Worm (Caenorhabditis elegans) whole organism, early embryonic: Measurements from ENCODE around the gene glb-13.

Experiments
- B0310.2 ChIP-seq: sonication (generic microtip); optimal IDR thresholded peaks from 2 replicates; lab custom pipeline; 2016; ENCODE audit warnings: mild to moderate bottlenecking, missing genetic modification characterization, missing compliant biosample characterization
- F13C5.2 ChIP-seq: sonication (generic microtip); optimal IDR thresholded peaks from 2 replicates; lab custom pipeline; 2017; ENCODE audit warnings: mild to moderate bottlenecking, missing genetic modification characterization, inconsistent platforms, missing compliant biosample characterization
- aly-1 ChIP-seq: sonication (generic microtip); optimal IDR thresholded peaks from 2 replicates; lab custom pipeline; 2016; ENCODE audit warnings: missing genetic modification characterization, missing compliant biosample characterization
- ama-1 ChIP-seq: fragments of 150-350 bp; optimal IDR thresholded peaks from 2 replicates; lab custom pipeline; 2014
- ceh-13 ChIP-seq: fragments of 200-800 bp; sonication (Bioruptor generic); optimal IDR thresholded peaks from 2 replicates; lab custom pipeline; 2018; ENCODE audit warnings: mild to moderate bottlenecking, missing genetic modification characterization, missing compliant biosample characterization
- ceh-36 ChIP-seq: sonication (generic microtip); optimal IDR thresholded peaks from 2 replicates; lab custom pipeline; 2016; ENCODE audit warnings: missing genetic modification characterization, inconsistent platforms, missing compliant biosample characterization
- ets-7 ChIP-seq: sonication (generic microtip); optimal IDR thresholded peaks from 2 replicates; lab custom pipeline; 2016; ENCODE audit warnings: missing genotype, missing genetic modification characterization, missing compliant biosample characterization
- flt-1 ChIP-seq: fragments of 200-800 bp; sonication (Bioruptor generic); IDR thresholded peaks from 2 replicates; pipeline ENCODE4 v1.3.6; 2022; ENCODE audit warnings: missing genetic modification characterization, missing compliant biosample characterization
- hmbx-1 ChIP-seq: sonication (generic microtip); optimal IDR thresholded peaks from 2 replicates; lab custom pipeline; 2016; ENCODE audit warnings: mild to moderate bottlenecking, missing genetic modification characterization, missing compliant biosample characterization
- hmg-4 ChIP-seq: fragments of 200-800 bp; sonication (Bioruptor generic); optimal IDR thresholded peaks from 2 replicates; lab custom pipeline; 2018; ENCODE audit warnings: mild to moderate bottlenecking, missing genetic modification characterization, missing compliant biosample characterization
- hnd-1 ChIP-seq: sonication (generic microtip); optimal IDR thresholded peaks from 2 replicates; lab custom pipeline; 2016; ENCODE audit warnings: missing genetic modification characterization, missing compliant biosample characterization
- pes-1 ChIP-seq: fragments of 200-800 bp; sonication (Bioruptor generic); IDR thresholded peaks from 2 replicates; pipeline ENCODE4 v1.3.6; 2022; ENCODE audit warnings: missing genetic modification reagents, missing genetic modification characterization, missing compliant biosample characterization
- scrt-1 ChIP-seq: fragments of 200-800 bp; sonication (Bioruptor generic); IDR thresholded peaks from 2 replicates; pipeline ENCODE4 v1.3.6; 2022; ENCODE audit warnings: missing genetic modification characterization, missing compliant biosample characterization
- sea-1 ChIP-seq: fragments of 200-800 bp; sonication (Bioruptor generic); conservative IDR thresholded peaks from 2 replicates; pipeline ENCODE4 v1.3.6; 2022; ENCODE audit warnings: missing genetic modification characterization, missing compliant biosample characterization
- tbx-11 ChIP-seq: fragments of 200-800 bp; sonication (Bioruptor generic); IDR thresholded peaks from 2 replicates; pipeline ENCODE4 v1.3.6; 2022; ENCODE audit warnings: missing genetic modification characterization, missing compliant biosample characterization
- tbx-37 ChIP-seq: fragments of 200-800 bp; sonication (Bioruptor generic); conservative IDR thresholded peaks from 2 replicates; pipeline ENCODE4 v1.3.6; 2022; ENCODE audit warnings: missing genetic modification reagents, missing genetic modification characterization, missing compliant biosample characterization
- tra-4 ChIP-seq: sonication (generic microtip); optimal IDR thresholded peaks from 2 replicates; lab custom pipeline; 2017; ENCODE audit warnings: missing genetic modification characterization, missing compliant biosample characterization

Gene glb-13

ce11 chrX:12406037-12406436, 27.8 kb upstream of the glb-13 start:
- no peak for TF ChIP-seq tra-4 (tag; lab: Kevin White, UChicago)
- TF ChIP-seq ceh-13 (GFP tag; lab: Kevin White, UChicago) = no peak

- TF ChIP-seq F13C5.2 (tag; lab: Kevin White, UChicago) (no peak), hnd-1 (no peak), tra-4 (tag; lab: Kevin White, UChicago) (no peak), tbx-37 (no peak), ceh-36 (no peak), ama-1 (lab: Kevin White, UChicago) (no peak), aly-1 (tag; lab: Kevin White, UChicago) (no peak), hmg-4 (GFP tag; lab: Kevin White, UChicago) (no peak), ceh-13 (GFP tag; lab: Kevin White, UChicago) (no peak), B0310.2 (no peak), hmbx-1 (tag; lab: Kevin White, UChicago) (no peak), ets-7 (tag; lab: Kevin White, UChicago) (no peak), tbx-11 (GFP tag; lab: Robert Waterston, UW) (no peak)
These were observed 26.5 kb upstream of the glb-13 start for ce11 chrX:12404729-12405128.

- TF ChIP-seq F13C5.2 (tag; lab: Kevin White, UChicago) (peak; percentile 18), flt-1 (GFP tag; lab: Robert Waterston, UW) (peak; percentile 15; the same call in 1 of the 2 replicates), aly-1 (tag; lab: Kevin White, UChicago) (peak; percentile 32), hnd-1 (no peak), tbx-11 (GFP tag; lab: Robert Waterston, UW) (0 out of 2 replicates have a peak, but pooled peaks have one; percentile 18), ets-7 (tag; lab: Kevin White, UChicago) (no peak)
These were observed 15.7 kb upstream of the glb-13 start, which contains the start of gene F17E5.2 for ce11 chrX:12393786-12394308. Gene F17E5.2, plus strand, starts transcription at chrX:12394258.

ce11 chrX:12391380-12391779, 13.2 kb upstream of the glb-13 start, which contains the start of gene nekl-3:
Gene nekl-3, minus strand, starts transcription at chrX:12391480.
- TF ChIP-seq F13C5.2 (tag; lab: Kevin White, UChicago) = no peak
- TF ChIP-seq ets-7 (tag; lab: Kevin White, UChicago) = no peak
- TF ChIP-seq tbx-37 = no peak
- no peak for TF ChIP-seq tra-4 (tag; lab: Kevin White, UChicago)
- no peak for TF ChIP-seq ceh-36

- TF ChIP-seq aly-1 (tag; lab: Kevin White, UChicago) = no peak
These were observed 2.4 kb downstream of the glb-13 start for ce11 chrX:12375783-12376182.

ce11 chrX:12371321-12371720, 6.9 kb downstream of the glb-13 start, which contains the start of gene rif-1.2:
Gene rif-1.2, minus strand, starts transcription at chrX:12371421.
- TF ChIP-seq hmg-4 (GFP tag; lab: Kevin White, UChicago) (no peak), ama-1 (lab: Kevin White, UChicago) (no peak), tbx-11 (GFP tag; lab: Robert Waterston, UW) (no peak), scrt-1 (no peak), ceh-13 (GFP tag; lab: Kevin White, UChicago) (no peak), pes-1 (GFP tag; lab: Robert Waterston, UW) (no peak), F13C5.2 (tag; lab: Kevin White, UChicago) (no peak), tbx-37 (no peak), hmbx-1 (tag; lab: Kevin White, UChicago) (no peak), sea-1 (no peak)

ce11 chrX:12367498-12367897, 10.7 kb downstream of the glb-13 start:
- TF ChIP-seq ets-7 (tag; lab: Kevin White, UChicago) (peak; percentile 26), sea-1 (peak; percentile 71; the same call in 1 of the 2 replicates), pes-1 (GFP tag; lab: Robert Waterston, UW) (no peak; the same call in none of the 2 replicates), tbx-11 (GFP tag; lab: Robert Waterston, UW) (peak; percentile 82), aly-1 (tag; lab: Kevin White, UChicago) (peak; percentile 59), hmbx-1 (tag; lab: Kevin White, UChicago) (peak; percentile 39), tra-4 (tag; lab: Kevin White, UChicago) (no peak), ceh-36 (peak; percentile 60), hnd-1 (peak; percentile 47), scrt-1 (peak; percentile 80), hmg-4 (GFP tag; lab: Kevin White, UChicago) (peak; percentile 66), ceh-13 (GFP tag; lab: Kevin White, UChicago) (peak; percentile 55), flt-1 (GFP tag; lab: Robert Waterston, UW) (peak; percentile 84), ama-1 (lab: Kevin White, UChicago) (no peak), B0310.2 (peak; percentile 39), F13C5.2 (tag; lab: Kevin White, UChicago) (peak; percentile 84), tbx-37 (peak; percentile 60; the same call in 1 of the 2 replicates)

- no peak for TF ChIP-seq hmg-4 (GFP tag; lab: Kevin White, UChicago)
- no peak for TF ChIP-seq flt-1 (GFP tag; lab: Robert Waterston, UW)
- no peak for TF ChIP-seq hmbx-1 (tag; lab: Kevin White, UChicago)
- no peak for TF ChIP-seq sea-1
- no peak for TF ChIP-seq hnd-1
- no peak for TF ChIP-seq ets-7 (tag; lab: Kevin White, UChicago)
- TF ChIP-seq scrt-1 = no peak
- TF ChIP-seq aly-1 (tag; lab: Kevin White, UChicago) = no peak
- no peak for TF ChIP-seq ceh-36
- TF ChIP-seq B0310.2 = no peak
- TF ChIP-seq ama-1 (lab: Kevin White, UChicago) = no peak
- TF ChIP-seq tbx-37 = no peak
These were observed 12.8 kb downstream of the glb-13 start, which contains the start of gene F19H6.4 for ce11 chrX:12365388-12365787. Gene F19H6.4, plus strand, starts transcription at chrX:12365688.
